Worm (Caenorhabditis elegans) whole organism, L1 larva: ENCODE data around the gene asp-9.
A peak's percentile ranks its signal among the peaks of the same experiment; 100 is the strongest.

Source experiments
- ceh-82 ChIP-seq, 3 experiments: fragments of 150-350 bp in 1 of 3; sonication (generic microtip) in 2 of 3; optimal IDR thresholded peaks; 2 replicates each; lab custom pipeline; 2014 to 2017; ENCODE audit warnings: missing biosample characterization in 3 of 3, missing genetic modification characterization in 3 of 3
- efl-1 ChIP-seq, 4 experiments: fragments of 150-350 bp; optimal IDR thresholded peaks in 3 of 4; peaks in 1 of 4; 1 replicate in 1 of 4; 2 replicates in 3 of 4; lab custom pipeline; 2014; ENCODE audit warnings: missing biosample characterization in 2 of 4, missing genetic modification characterization in 2 of 4, missing genetic modification reagents in 2 of 4
- elt-2 ChIP-seq: sonication (generic microtip); optimal IDR thresholded peaks from 2 replicates; lab custom pipeline; 2016; ENCODE audit warnings: missing genetic modification characterization, mild to moderate bottlenecking, inconsistent platforms, missing compliant biosample characterization, missing genetic modification reagents
- mab-9 ChIP-seq: fragments of 200-800 bp; sonication (Bioruptor generic); IDR thresholded peaks from 2 replicates; pipeline ENCODE4 v1.3.6; 2022; ENCODE audit warnings: missing genetic modification reagents, missing genetic modification characterization, missing compliant biosample characterization
- nhr-84 ChIP-seq: sonication (generic microtip); optimal IDR thresholded peaks from 2 replicates; lab custom pipeline; 2017; ENCODE audit warnings: missing biosample characterization, missing genetic modification characterization
- nhr-85 ChIP-seq: sonication (generic microtip); peaks from one replicate; lab custom pipeline; 2016; ENCODE audit warnings: missing genetic modification characterization, inconsistent platforms, missing compliant biosample characterization
- nhr-90 ChIP-seq: sonication (generic microtip); optimal IDR thresholded peaks from 2 replicates; lab custom pipeline; 2016; ENCODE audit warnings: mild to moderate bottlenecking, missing genetic modification characterization, missing compliant biosample characterization; ENCODE audit not compliant: poor library complexity
- skn-1 ChIP-seq: fragments of 150-350 bp; optimal IDR thresholded peaks from 2 replicates; lab custom pipeline; 2014; ENCODE audit warnings: missing biosample characterization, missing genetic modification characterization
- zag-1 ChIP-seq: fragments of 150-350 bp; optimal IDR thresholded peaks from 2 replicates; lab custom pipeline; 2014; ENCODE audit warnings: missing biosample characterization, missing genetic modification characterization

The asp-9 gene

DNA sequence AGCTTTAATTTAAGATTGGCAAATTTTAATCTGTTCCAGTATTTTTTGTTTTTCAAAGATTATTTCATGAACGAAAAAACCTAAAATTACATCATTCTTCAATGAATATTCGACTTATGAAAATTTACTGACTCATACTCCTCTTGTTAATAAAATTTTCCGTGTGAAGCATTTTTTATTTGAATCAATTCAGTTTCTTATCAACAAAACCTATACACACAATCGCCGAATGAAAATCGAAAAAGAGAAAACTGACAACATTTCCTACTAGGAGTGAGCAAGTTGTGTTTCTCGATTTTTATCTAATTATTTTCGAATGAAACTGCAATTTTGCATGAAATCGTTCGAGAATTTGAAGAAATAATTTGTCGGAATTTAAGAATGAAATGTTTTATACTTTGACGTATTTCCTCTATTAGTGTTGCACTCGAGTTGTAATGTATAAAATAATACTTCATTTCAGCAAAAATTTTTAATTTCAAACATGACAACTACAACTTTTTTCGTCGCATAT is 44.9 kb downstream of the asp-9 start, which contains the start of gene F58F9.4:
Gene F58F9.4 (plus strand): TSS at position 464 of the 514 bp plus-strand sequence.
- no peak for TF ChIP-seq ceh-82 (tag; optimal IDR thresholded peaks at IDR 0.05; lab: Kevin White, UChicago)
- no peak for TF ChIP-seq skn-1
- no peak for TF ChIP-seq nhr-90 (tag; lab: Kevin White, UChicago)
- no peak for TF ChIP-seq nhr-84 (tag; lab: Kevin White, UChicago)
- TF ChIP-seq, all 84 proteins: peak for 0

DNA sequence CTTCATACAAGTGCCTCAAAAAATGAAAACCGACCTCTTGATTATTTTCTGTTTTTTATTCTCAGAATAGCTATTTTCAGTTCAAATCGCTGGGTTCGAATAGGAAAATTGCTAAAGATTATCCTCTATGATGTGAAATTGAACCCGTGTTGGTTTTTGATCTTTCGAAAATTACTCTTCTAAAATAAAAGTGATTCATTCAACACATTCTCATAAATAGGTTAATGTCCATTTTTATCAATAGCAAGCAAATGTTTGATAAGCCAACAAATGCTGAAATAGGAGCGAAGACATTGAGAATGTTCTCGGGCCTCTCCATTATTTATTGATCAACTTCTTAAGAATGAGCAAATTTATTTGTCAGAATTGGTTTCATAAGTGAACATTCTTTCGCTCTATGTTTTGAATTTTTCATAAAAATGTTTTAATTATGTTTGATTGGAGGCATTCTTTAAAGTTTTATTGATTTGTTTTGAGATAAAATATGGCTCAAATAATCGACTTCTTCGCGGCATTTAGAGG is 47.1 kb downstream of the asp-9 start, which contains the start of gene F58F9.3:
Gene F58F9.3 (plus strand): TSS at position 472 of the 522 bp plus-strand sequence.
- TF ChIP-seq elt-2 (tag; lab: Kevin White, UChicago) (peak; percentile 1), mab-9 (no peak)

DNA sequence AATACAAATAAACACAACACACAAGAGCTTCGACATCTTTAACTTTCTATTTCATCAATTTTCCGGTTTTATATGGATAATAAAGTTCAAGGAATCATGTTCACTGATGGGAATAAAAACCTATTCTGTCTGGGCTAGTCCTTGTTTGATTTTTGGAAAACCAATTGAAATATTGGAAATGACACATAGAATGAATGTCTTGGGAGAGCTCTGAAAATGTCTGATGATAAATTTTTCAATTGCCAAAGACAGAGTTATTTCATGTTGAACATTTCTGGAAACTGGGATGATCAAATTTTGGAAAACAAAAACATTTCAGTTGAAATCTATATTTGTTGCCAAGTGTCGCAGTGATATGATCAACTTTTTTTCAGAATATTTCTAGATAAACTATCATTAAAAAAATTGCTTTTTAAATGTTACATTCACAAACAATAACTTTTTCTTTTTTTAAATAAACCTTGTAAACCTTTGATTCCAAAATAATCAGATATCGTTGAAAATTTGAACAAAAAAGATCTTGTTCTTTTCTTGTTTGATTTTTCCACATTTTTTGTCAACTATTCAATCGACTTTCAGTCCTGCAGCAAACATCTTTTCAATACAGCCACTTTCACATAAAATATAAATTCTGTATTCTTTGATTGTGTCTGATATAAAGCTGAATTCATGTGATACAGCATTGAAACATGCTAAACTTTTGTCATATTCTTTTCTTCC is 52.0 kb downstream of the asp-9 start, which contains the start of the genes F58F9.6 and F58F9.8:
Gene F58F9.6 (minus strand): TSS at position 101 of the 720 bp plus-strand sequence.
Gene F58F9.8 (plus strand): TSS at position 670 of the 720 bp plus-strand sequence.
- no peak for TF ChIP-seq efl-1 (optimal IDR thresholded peaks at IDR 0.05; lab: Kevin White, UChicago)
- TF ChIP-seq efl-1 (GFP tag; optimal IDR thresholded peaks at IDR 0.05 in 1 of 2; lab: Kevin White, UChicago), result peak in 1 of 2 experiments; percentile 83
- TF ChIP-seq nhr-85 (tag; lab: Kevin White, UChicago), result peak; percentile 22
- no peak for TF ChIP-seq zag-1 (tag; lab: Kevin White, UChicago)
